Worm (Caenorhabditis elegans) whole organism, mixed stage, embryonic: ENCODE measurements around the gene dib-1.

Source experiments
- ham-2 ChIP-seq: fragments of 200-800 bp; sonication (Bioruptor generic); optimal IDR thresholded peaks from 2 replicates; lab custom pipeline; 2018; ENCODE audit warnings: mild to moderate bottlenecking, missing genetic modification characterization, missing compliant biosample characterization
- lsy-2 ChIP-seq: fragments of 150-350 bp; optimal IDR thresholded peaks from 2 replicates; lab custom pipeline; 2014; ENCODE audit warnings: missing biosample characterization, missing genetic modification characterization
- snpc-4 ChIP-seq: fragments of 150-350 bp; optimal IDR thresholded peaks from 2 replicates; lab custom pipeline; 2014; ENCODE audit warnings: missing biosample characterization, missing genetic modification characterization
- unc-62 ChIP-seq: fragments of 150-350 bp; optimal IDR thresholded peaks from 2 replicates; lab custom pipeline; 2014; ENCODE audit warnings: missing biosample characterization, missing genetic modification reagents, missing genetic modification characterization

ce11 chrIV:2851625-2852024, 39.1 kb upstream of the dib-1 start:
- TF ChIP-seq snpc-4 (tag; lab: Kevin White, UChicago) (no peak), ham-2 (GFP tag; lab: Kevin White, UChicago) (no peak), lsy-2 (tag; lab: Kevin White, UChicago) (no peak), unc-62 (no peak)
